Worm (Caenorhabditis elegans) whole organism, L4 larva: ENCODE results near the gene H20J04.4.

ENCODE experiments used
- D1046.2 ChIP-seq: fragments of 200-800 bp; sonication (Bioruptor generic); IDR thresholded peaks from 2 replicates; pipeline ENCODE4 v1.3.6; 2022; ENCODE audit warnings: missing genetic modification characterization, missing compliant biosample characterization
- F49E8.2 ChIP-seq: sonication (generic microtip); optimal IDR thresholded peaks from 2 replicates; lab custom pipeline; 2016; ENCODE audit warnings: missing compliant biosample characterization, mild to moderate bottlenecking, missing genetic modification characterization, borderline replicate concordance
- T26A8.4 ChIP-seq: fragments of 200-800 bp; sonication (Bioruptor generic); IDR thresholded peaks from 2 replicates; pipeline ENCODE4 v1.3.6; 2022; ENCODE audit warnings: missing genetic modification characterization, missing compliant biosample characterization
- aly-2 ChIP-seq: sonication (generic microtip); optimal IDR thresholded peaks from 2 replicates; lab custom pipeline; 2018; ENCODE audit warnings: missing biosample characterization, missing genetic modification characterization
- arid-1 ChIP-seq: fragments of 200-800 bp; sonication (Bioruptor generic); conservative IDR thresholded peaks from 2 replicates; pipeline ENCODE4 v1.3.6; 2022; ENCODE audit warnings: missing genetic modification reagents, missing genetic modification characterization, missing compliant biosample characterization
- ceh-20 ChIP-seq: fragments of 200-800 bp; sonication (Bioruptor generic); IDR thresholded peaks from 2 replicates; pipeline ENCODE4 v1.3.6; 2022; ENCODE audit warnings: missing genetic modification reagents, missing genetic modification characterization, missing compliant biosample characterization
- ceh-28 ChIP-seq: fragments of 150-350 bp; optimal IDR thresholded peaks from 2 replicates; lab custom pipeline; 2014; ENCODE audit warnings: missing biosample characterization, missing genetic modification reagents, missing genetic modification characterization
- ceh-82 ChIP-seq: sonication (generic microtip); optimal IDR thresholded peaks from 2 replicates; lab custom pipeline; 2017; ENCODE audit warnings: missing biosample characterization, missing genetic modification characterization
- dmd-9 ChIP-seq: fragments of 200-800 bp; sonication (Bioruptor generic); IDR thresholded peaks from 2 replicates; pipeline ENCODE4 v1.3.6; 2022; ENCODE audit warnings: missing genetic modification reagents, missing genetic modification characterization, missing compliant biosample characterization
- dve-1 ChIP-seq: sonication (generic microtip); optimal IDR thresholded peaks from 2 replicates; lab custom pipeline; 2017; ENCODE audit warnings: antibody characterized with exemption, mild to moderate bottlenecking, missing genetic modification characterization, missing compliant biosample characterization; ENCODE audit not compliant: insufficient read depth
- egl-27 ChIP-seq: sonication (generic microtip); optimal IDR thresholded peaks from 3 replicates; lab custom pipeline; 2017; ENCODE audit warnings: missing biosample characterization, missing genetic modification reagents, missing genetic modification characterization
- fos-1 ChIP-seq: fragments of 150-350 bp; optimal IDR thresholded peaks from 2 replicates; lab custom pipeline; 2014; ENCODE audit warnings: missing biosample characterization, missing genetic modification characterization
- gei-8 ChIP-seq: fragments of 200-800 bp; sonication (Bioruptor generic); optimal IDR thresholded peaks from 2 replicates; lab custom pipeline; 2018; ENCODE audit warnings: mild to moderate bottlenecking, missing genetic modification characterization, missing compliant biosample characterization
- hlh-11 ChIP-seq: fragments of 200-800 bp; sonication (Bioruptor generic); optimal IDR thresholded peaks from 2 replicates; lab custom pipeline; 2018; ENCODE audit warnings: mild to moderate bottlenecking, missing genetic modification characterization, missing compliant biosample characterization
- jun-1 ChIP-seq: fragments of 150-350 bp; optimal IDR thresholded peaks from 2 replicates; lab custom pipeline; 2014; ENCODE audit warnings: missing biosample characterization, missing genetic modification reagents, missing genetic modification characterization
- lin-1 ChIP-seq: fragments of 200-800 bp; sonication (Bioruptor generic); IDR thresholded peaks from 2 replicates; pipeline ENCODE4 v1.3.6; 2022; ENCODE audit warnings: missing genetic modification reagents, missing genetic modification characterization, missing compliant biosample characterization
- lin-13 ChIP-seq: fragments of 150-350 bp; optimal IDR thresholded peaks from 2 replicates; lab custom pipeline; 2014; ENCODE audit warnings: missing biosample characterization, missing genetic modification reagents, missing genetic modification characterization
- lin-29 ChIP-seq: fragments of 200-800 bp; sonication (Bioruptor generic); IDR thresholded peaks from 2 replicates; pipeline ENCODE4 v1.3.6; 2022; ENCODE audit warnings: missing genetic modification reagents, missing genetic modification characterization, missing compliant biosample characterization
- lin-38 ChIP-seq: fragments of 200-800 bp; sonication (Bioruptor generic); IDR thresholded peaks from 2 replicates; pipeline ENCODE4 v1.3.6; 2022; ENCODE audit warnings: missing genetic modification reagents, missing genetic modification characterization, missing compliant biosample characterization
- lin-39 ChIP-seq: fragments of 150-350 bp; optimal IDR thresholded peaks from 2 replicates; lab custom pipeline; 2014; ENCODE audit warnings: missing biosample characterization, missing genetic modification reagents, missing genetic modification characterization
- madf-9 ChIP-seq: fragments of 200-800 bp; sonication (Bioruptor generic); conservative IDR thresholded peaks from 2 replicates; pipeline ENCODE4 v1.3.6; 2022; ENCODE audit warnings: missing genetic modification reagents, missing genetic modification characterization, missing compliant biosample characterization
- mdl-1 ChIP-seq, 2 experiments: fragments of 150-350 bp in 1 of 2; sonication (generic microtip) in 1 of 2; optimal IDR thresholded peaks; 2 replicates each; lab custom pipeline; 2014 to 2017; ENCODE audit warnings: missing biosample characterization in 2 of 2, missing genetic modification characterization in 2 of 2
- mep-1 ChIP-seq: fragments of 150-350 bp; sonication (generic microtip); optimal IDR thresholded peaks from 3 replicates; lab custom pipeline; 2014; ENCODE audit warnings: missing biosample characterization, missing genetic modification characterization
- mes-2 ChIP-seq: sonication (generic microtip); optimal IDR thresholded peaks from 2 replicates; lab custom pipeline; 2016; ENCODE audit warnings: missing genotype, mild to moderate bottlenecking, missing genetic modification characterization, missing compliant biosample characterization; ENCODE audit not compliant: poor library complexity, severe bottlenecking
- nhr-102 ChIP-seq: sonication (generic microtip); optimal IDR thresholded peaks from 2 replicates; lab custom pipeline; 2016; ENCODE audit warnings: mild to moderate bottlenecking, missing genetic modification characterization, moderate library complexity, missing compliant biosample characterization
- nhr-25 ChIP-seq: sonication (generic microtip); optimal IDR thresholded peaks from 2 replicates; lab custom pipeline; 2017; ENCODE audit warnings: missing genetic modification characterization, mild to moderate bottlenecking, missing compliant biosample characterization, antibody characterized with exemption, moderate library complexity, borderline replicate concordance; ENCODE audit not compliant: insufficient read depth
- nhr-28 ChIP-seq: fragments of 150-350 bp; optimal IDR thresholded peaks from 2 replicates; lab custom pipeline; 2014; ENCODE audit warnings: missing biosample characterization, missing genetic modification characterization
- nhr-42 ChIP-seq: fragments of 200-800 bp; sonication (Bioruptor generic); IDR thresholded peaks from 2 replicates; pipeline ENCODE4 v1.3.6; 2022; ENCODE audit warnings: missing genetic modification characterization, missing compliant biosample characterization
- nhr-48 ChIP-seq: sonication (generic microtip); optimal IDR thresholded peaks from 2 replicates; lab custom pipeline; 2016; ENCODE audit warnings: mild to moderate bottlenecking, missing genetic modification characterization, missing compliant biosample characterization
- nhr-6 ChIP-seq: fragments of 150-350 bp; optimal IDR thresholded peaks from 2 replicates; lab custom pipeline; 2014; ENCODE audit warnings: missing biosample characterization, missing genetic modification characterization
- pha-4 ChIP-seq, 2 experiments: fragments of 150-350 bp in 1 of 2; fragments of 200-800 bp in 1 of 2; sonication (Bioruptor generic) in 1 of 2; IDR thresholded peaks in 1 of 2; optimal IDR thresholded peaks in 1 of 2; 2 replicates each; pipeline versions ENCODE4 v1.3.6 to Lab custom; 2014 to 2022; ENCODE audit warnings: missing genetic modification characterization in 2 of 2, missing genetic modification reagents in 2 of 2, missing biosample characterization in 1 of 2, missing compliant biosample characterization in 1 of 2
- php-3 ChIP-seq: fragments of 200-800 bp; sonication (Bioruptor generic); IDR thresholded peaks from 2 replicates; pipeline ENCODE4 v1.3.6; 2022; ENCODE audit warnings: missing genetic modification reagents, missing genetic modification characterization, missing compliant biosample characterization
- rbr-2 ChIP-seq: sonication (generic microtip); optimal IDR thresholded peaks from 2 replicates; lab custom pipeline; 2016; ENCODE audit warnings: missing genotype, missing genetic modification characterization, missing compliant biosample characterization
- sdz-12 ChIP-seq: fragments of 200-800 bp; sonication (Bioruptor generic); optimal IDR thresholded peaks from 2 replicates; lab custom pipeline; 2018; ENCODE audit warnings: mild to moderate bottlenecking, missing genetic modification characterization, missing compliant biosample characterization
- spr-3 ChIP-seq: fragments of 200-800 bp; sonication (Bioruptor generic); optimal IDR thresholded peaks from 2 replicates; lab custom pipeline; 2018; ENCODE audit warnings: mild to moderate bottlenecking, missing genetic modification characterization, missing compliant biosample characterization
- tag-97 ChIP-seq: fragments of 200-800 bp; sonication (Bioruptor generic); IDR thresholded peaks from 2 replicates; pipeline ENCODE4 v1.3.6; 2022; ENCODE audit warnings: missing genetic modification characterization, missing compliant biosample characterization
- unc-130 ChIP-seq: sonication (generic microtip); optimal IDR thresholded peaks from 2 replicates; lab custom pipeline; 2016; ENCODE audit warnings: missing genetic modification reagents, missing genetic modification characterization, missing compliant biosample characterization
- unc-62 ChIP-seq, 3 experiments: fragments of 150-350 bp in 1 of 3; sonication (generic microtip); optimal IDR thresholded peaks in 2 of 3; peaks in 1 of 3; 1 replicate in 1 of 3; 2 replicates in 2 of 3; lab custom pipeline; 2014 to 2017; ENCODE audit warnings: missing biosample characterization in 3 of 3, missing genetic modification characterization in 3 of 3, missing genetic modification reagents in 3 of 3, missing genotype in 1 of 3
- vab-7 ChIP-seq: fragments of 200-800 bp; sonication (Bioruptor generic); IDR thresholded peaks from 2 replicates; pipeline ENCODE4 v1.3.6; 2022; ENCODE audit warnings: missing genetic modification reagents, missing genetic modification characterization, missing compliant biosample characterization
- zag-1 ChIP-seq: fragments of 150-350 bp; optimal IDR thresholded peaks from 2 replicates; lab custom pipeline; 2014; ENCODE audit warnings: missing biosample characterization, missing genetic modification characterization
- zfp-2 ChIP-seq: sonication (generic microtip); optimal IDR thresholded peaks from 2 replicates; lab custom pipeline; 2016; ENCODE audit warnings: mild to moderate bottlenecking, missing genetic modification characterization, missing compliant biosample characterization
- ztf-7 ChIP-seq: fragments of 150-350 bp; optimal IDR thresholded peaks from 2 replicates; lab custom pipeline; 2014; ENCODE audit warnings: missing biosample characterization, missing genetic modification characterization

H20J04.4 gene

DNA sequence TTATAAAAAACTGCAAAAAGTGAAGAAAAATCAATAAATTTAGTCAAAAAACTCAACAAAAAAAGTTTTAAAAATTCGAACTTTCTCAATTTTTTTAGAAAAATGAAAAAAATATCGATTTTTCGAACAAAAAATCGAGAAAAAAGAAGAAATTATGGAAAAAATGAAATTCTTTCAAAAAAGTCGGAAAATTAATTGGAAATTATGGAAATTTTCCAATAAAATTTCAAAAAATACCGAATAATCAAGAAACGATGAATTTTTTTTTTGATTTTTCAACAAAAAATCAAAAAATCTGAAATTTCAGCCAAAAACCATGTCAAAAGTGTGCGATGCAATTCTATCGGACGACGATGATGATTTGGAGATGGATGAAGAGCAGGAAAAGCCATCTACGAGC, at the start of gene H20J04.4:
H20J04.4 (plus strand) TSS at position 301 of the 400 bp plus-strand sequence.
- TF ChIP-seq mdl-1 (tag; optimal IDR thresholded peaks at IDR 0.05; lab: Kevin White, UChicago) (no peak), unc-130 (no peak), jun-1 (tag; lab: Kevin White, UChicago) (no peak), mep-1 (tag; lab: Kevin White, UChicago) (no peak), spr-3 (no peak), nhr-102 (tag; lab: Kevin White, UChicago) (no peak), nhr-42 (GFP tag; lab: Robert Waterston, UW) (no peak), lin-13 (GFP tag; lab: Kevin White, UChicago) (no peak), nhr-48 (no peak), zag-1 (no peak), ceh-82 (tag; lab: Kevin White, UChicago) (no peak), F49E8.2 (tag; lab: Kevin White, UChicago) (no peak), ceh-28 (tag; lab: Kevin White, UChicago) (no peak), gei-8 (GFP tag; lab: Kevin White, UChicago) (no peak), tag-97 (GFP tag; lab: Robert Waterston, UW) (no peak), lin-29 (GFP tag; lab: Robert Waterston, UW) (no peak), sdz-12 (GFP tag; lab: Kevin White, UChicago) (no peak), ceh-20 (GFP tag; lab: Robert Waterston, UW) (no peak), ztf-7 (tag; lab: Kevin White, UChicago) (no peak), hlh-11 (tag; lab: Kevin White, UChicago) (no peak)

DNA sequence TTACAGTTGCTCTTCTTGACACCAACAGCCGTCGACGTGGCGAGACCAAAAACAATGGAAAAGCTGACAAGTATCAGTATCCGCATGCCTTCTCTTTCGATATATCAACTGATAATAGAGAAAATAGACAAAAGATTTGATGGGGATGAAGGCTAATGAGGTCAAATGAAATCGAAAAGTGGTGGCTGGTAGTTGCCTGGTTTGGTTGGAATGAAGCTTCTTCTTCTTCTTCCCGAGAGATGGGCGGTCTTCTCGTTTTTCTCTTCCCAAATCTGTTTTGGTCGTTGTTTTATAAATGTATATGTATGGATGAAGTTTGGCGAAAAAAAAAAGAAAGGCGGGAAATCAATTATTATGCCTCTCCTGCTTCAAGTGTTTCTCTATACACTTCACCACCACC, 47.1 kb upstream of the H20J04.4 start, which contains the start of gene C01F1.5:
C01F1.5 (minus strand) TSS at position 103 of the 400 bp plus-strand sequence.
- TF ChIP-seq F49E8.2 (tag; lab: Kevin White, UChicago) (no peak), dve-1 (no peak), nhr-6 (no peak), sdz-12 (GFP tag; lab: Kevin White, UChicago) (no peak), unc-62 (GFP tag; optimal IDR thresholded peaks at IDR 0.05 in 1 of 2; lab: Kevin White, UChicago) (peak in 1 of 2 experiments; percentile 89), unc-62 (tag; optimal IDR thresholded peaks at IDR 0.05; lab: Kevin White, UChicago) (no peak), nhr-42 (GFP tag; lab: Robert Waterston, UW) (no peak), php-3 (GFP tag; lab: Robert Waterston, UW) (no peak), madf-9 (GFP tag; lab: Robert Waterston, UW) (no peak), T26A8.4 (no peak), lin-38 (GFP tag; lab: Robert Waterston, UW) (0 out of 2 replicates have a peak, but pooled peaks have one; percentile 18), nhr-25 (no peak)

DNA sequence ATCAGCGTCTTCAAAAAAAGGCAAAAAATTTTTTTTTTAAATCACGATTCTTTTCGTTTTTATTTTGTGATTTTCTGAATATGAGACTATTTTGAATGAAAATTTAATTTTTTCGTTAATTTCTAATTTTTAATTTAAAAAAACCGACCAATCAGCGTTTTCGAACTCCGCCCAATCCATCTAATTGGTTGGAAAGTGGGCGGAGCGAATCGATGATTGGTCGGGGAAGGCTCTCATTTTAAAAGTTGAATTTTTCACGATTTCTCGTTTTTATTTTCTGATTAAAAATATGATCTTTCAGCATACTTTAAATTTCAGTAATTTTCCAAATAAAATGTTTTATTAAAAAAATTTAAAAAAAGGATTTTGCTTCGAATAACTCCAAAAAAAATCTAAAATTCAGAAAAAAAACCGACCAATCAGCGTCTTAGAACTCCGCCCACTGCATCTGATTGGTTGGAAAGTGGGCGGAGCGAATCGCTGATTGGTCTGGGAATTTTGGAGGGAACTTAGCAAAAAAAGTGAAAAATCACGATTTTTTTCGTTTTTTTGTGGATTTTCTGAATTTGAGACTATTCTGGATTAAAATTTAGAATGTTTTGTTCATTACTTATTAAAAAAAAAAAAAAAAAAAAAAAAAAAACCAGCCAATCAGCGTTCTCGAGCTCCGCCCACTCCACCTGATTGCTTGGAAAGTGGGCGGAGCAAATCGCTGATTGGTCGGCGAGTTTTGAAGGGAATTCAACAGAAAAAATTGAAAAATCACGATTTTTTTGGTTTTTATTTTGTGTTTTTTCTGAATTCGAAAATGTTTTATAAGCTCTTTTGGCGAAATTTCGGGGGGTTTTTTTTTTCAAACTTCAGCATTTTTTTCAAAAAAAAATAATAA, 44.3 kb upstream of the H20J04.4 start:
- TF ChIP-seq aly-2 (no peak), vab-7 (no peak), nhr-28 (tag; lab: Kevin White, UChicago) (no peak), lin-39 (tag; lab: Kevin White, UChicago) (no peak), lin-13 (GFP tag; lab: Kevin White, UChicago) (no peak), lin-1 (no peak), tag-97 (GFP tag; lab: Robert Waterston, UW) (no peak), mes-2 (tag; lab: Kevin White, UChicago) (no peak), pha-4 (GFP tag; IDR thresholded peaks at IDR 0.05; lab: Robert Waterston, UW) (no peak), pha-4 (tag; optimal IDR thresholded peaks at IDR 0.05; lab: Kevin White, UChicago) (no peak), fos-1 (tag; lab: Kevin White, UChicago) (no peak), rbr-2 (tag; lab: Kevin White, UChicago) (no peak), nhr-6 (no peak), zfp-2 (no peak), dmd-9 (GFP tag; lab: Robert Waterston, UW) (no peak), D1046.2 (GFP tag; lab: Robert Waterston, UW) (no peak), egl-27 (tag; lab: Kevin White, UChicago) (no peak), arid-1 (GFP tag; lab: Robert Waterston, UW) (no peak)
- TF ChIP-seq, all 104 proteins: peak for 0
